Worm (Caenorhabditis elegans) whole organism, L4 larva: Measurements from ENCODE around the gene vrp-1.

Experiments used
- F10B5.3 ChIP-seq: sonication (generic microtip); optimal IDR thresholded peaks from 2 replicates; lab custom pipeline; 2016; ENCODE audit warnings: mild to moderate bottlenecking, missing genetic modification characterization, missing compliant biosample characterization
- F49E8.2 ChIP-seq: sonication (generic microtip); optimal IDR thresholded peaks from 2 replicates; lab custom pipeline; 2016; ENCODE audit warnings: missing compliant biosample characterization, mild to moderate bottlenecking, missing genetic modification characterization, borderline replicate concordance
- Y75B8A.6 ChIP-seq: fragments of 200-800 bp; sonication (Bioruptor generic); IDR thresholded peaks from 2 replicates; pipeline ENCODE4 v1.3.6; 2022; ENCODE audit warnings: missing genetic modification reagents, missing genetic modification characterization, missing compliant biosample characterization
- ZK546.5 ChIP-seq, 2 experiments: sonication (generic microtip); optimal IDR thresholded peaks; 2 replicates each; lab custom pipeline; 2017; ENCODE audit warnings: missing biosample characterization in 2 of 2, missing genetic modification characterization in 2 of 2
- aha-1 ChIP-seq: fragments of 150-350 bp; peaks from one replicate; lab custom pipeline; 2014; ENCODE audit warnings: missing biosample characterization, missing genetic modification characterization
- aly-2 ChIP-seq: sonication (generic microtip); optimal IDR thresholded peaks from 2 replicates; lab custom pipeline; 2018; ENCODE audit warnings: missing biosample characterization, missing genetic modification characterization
- attf-4 ChIP-seq: sonication (generic microtip); optimal IDR thresholded peaks from 3 replicates; lab custom pipeline; 2017; ENCODE audit warnings: missing biosample characterization, missing genetic modification characterization
- ceh-32 ChIP-seq: sonication (generic microtip); optimal IDR thresholded peaks from 2 replicates; lab custom pipeline; 2016; ENCODE audit warnings: mild to moderate bottlenecking, missing genetic modification characterization, missing compliant biosample characterization; ENCODE audit not compliant: poor library complexity
- ceh-62 ChIP-seq: sonication (generic microtip); optimal IDR thresholded peaks from 2 replicates; lab custom pipeline; 2017; ENCODE audit warnings: missing biosample characterization, missing genetic modification characterization
- ces-1 ChIP-seq: fragments of 150-350 bp; sonication (generic microtip); optimal IDR thresholded peaks from 4 replicates; lab custom pipeline; 2014; ENCODE audit warnings: missing biosample characterization, missing genetic modification reagents, missing genetic modification characterization
- daf-16 ChIP-seq, 3 experiments: sonication (generic microtip); optimal IDR thresholded peaks; 2 replicates each; lab custom pipeline; 2016 to 2017; ENCODE audit warnings: missing genetic modification characterization in 3 of 3, missing genetic modification reagents in 3 of 3, mild to moderate bottlenecking in 2 of 3, missing compliant biosample characterization in 2 of 3, missing biosample characterization in 1 of 3, moderate library complexity in 1 of 3
- dmd-6 ChIP-seq: fragments of 200-800 bp; sonication (Bioruptor generic); IDR thresholded peaks from 2 replicates; pipeline ENCODE4 v1.3.6; 2022; ENCODE audit warnings: missing genetic modification reagents, missing genetic modification characterization, missing compliant biosample characterization
- dmd-9 ChIP-seq: fragments of 200-800 bp; sonication (Bioruptor generic); IDR thresholded peaks from 2 replicates; pipeline ENCODE4 v1.3.6; 2022; ENCODE audit warnings: missing genetic modification reagents, missing genetic modification characterization, missing compliant biosample characterization
- dpl-1 ChIP-seq: fragments of 150-350 bp; optimal IDR thresholded peaks from 2 replicates; lab custom pipeline; 2014; ENCODE audit warnings: missing biosample characterization, missing genetic modification reagents, missing genetic modification characterization
- dve-1 ChIP-seq: sonication (generic microtip); optimal IDR thresholded peaks from 2 replicates; lab custom pipeline; 2017; ENCODE audit warnings: antibody characterized with exemption, mild to moderate bottlenecking, missing genetic modification characterization, missing compliant biosample characterization; ENCODE audit not compliant: insufficient read depth
- fos-1 ChIP-seq: fragments of 150-350 bp; optimal IDR thresholded peaks from 2 replicates; lab custom pipeline; 2014; ENCODE audit warnings: missing biosample characterization, missing genetic modification characterization
- hlh-11 ChIP-seq: fragments of 200-800 bp; sonication (Bioruptor generic); optimal IDR thresholded peaks from 2 replicates; lab custom pipeline; 2018; ENCODE audit warnings: mild to moderate bottlenecking, missing genetic modification characterization, missing compliant biosample characterization
- hlh-30 ChIP-seq: sonication (generic microtip); optimal IDR thresholded peaks from 2 replicates; lab custom pipeline; 2017; ENCODE audit warnings: antibody characterized with exemption, mild to moderate bottlenecking, missing genetic modification characterization, missing compliant biosample characterization; ENCODE audit not compliant: insufficient read depth
- lin-13 ChIP-seq: fragments of 150-350 bp; optimal IDR thresholded peaks from 2 replicates; lab custom pipeline; 2014; ENCODE audit warnings: missing biosample characterization, missing genetic modification reagents, missing genetic modification characterization
- lin-38 ChIP-seq: fragments of 200-800 bp; sonication (Bioruptor generic); IDR thresholded peaks from 2 replicates; pipeline ENCODE4 v1.3.6; 2022; ENCODE audit warnings: missing genetic modification reagents, missing genetic modification characterization, missing compliant biosample characterization
- lin-39 ChIP-seq: fragments of 150-350 bp; optimal IDR thresholded peaks from 2 replicates; lab custom pipeline; 2014; ENCODE audit warnings: missing biosample characterization, missing genetic modification reagents, missing genetic modification characterization
- madf-9 ChIP-seq: fragments of 200-800 bp; sonication (Bioruptor generic); conservative IDR thresholded peaks from 2 replicates; pipeline ENCODE4 v1.3.6; 2022; ENCODE audit warnings: missing genetic modification reagents, missing genetic modification characterization, missing compliant biosample characterization
- mdt-29 ChIP-seq: fragments of 200-800 bp; sonication (Bioruptor generic); IDR thresholded peaks from 2 replicates; pipeline ENCODE4 v1.3.6; 2022; ENCODE audit warnings: missing genetic modification reagents, missing genetic modification characterization, missing compliant biosample characterization
- mes-2 ChIP-seq: sonication (generic microtip); optimal IDR thresholded peaks from 2 replicates; lab custom pipeline; 2016; ENCODE audit warnings: missing genotype, mild to moderate bottlenecking, missing genetic modification characterization, missing compliant biosample characterization; ENCODE audit not compliant: poor library complexity, severe bottlenecking
- mxl-2 ChIP-seq: fragments of 200-800 bp; sonication (Bioruptor generic); conservative IDR thresholded peaks from 2 replicates; pipeline ENCODE4 v1.3.6; 2022; ENCODE audit warnings: missing genetic modification reagents, missing genetic modification characterization, missing compliant biosample characterization
- nhr-102 ChIP-seq: sonication (generic microtip); optimal IDR thresholded peaks from 2 replicates; lab custom pipeline; 2016; ENCODE audit warnings: mild to moderate bottlenecking, missing genetic modification characterization, moderate library complexity, missing compliant biosample characterization
- nhr-25 ChIP-seq: sonication (generic microtip); optimal IDR thresholded peaks from 2 replicates; lab custom pipeline; 2017; ENCODE audit warnings: missing genetic modification characterization, mild to moderate bottlenecking, missing compliant biosample characterization, antibody characterized with exemption, moderate library complexity, borderline replicate concordance; ENCODE audit not compliant: insufficient read depth
- nhr-28 ChIP-seq: fragments of 150-350 bp; optimal IDR thresholded peaks from 2 replicates; lab custom pipeline; 2014; ENCODE audit warnings: missing biosample characterization, missing genetic modification characterization
- nhr-76 ChIP-seq: fragments of 150-350 bp; optimal IDR thresholded peaks from 2 replicates; lab custom pipeline; 2014; ENCODE audit warnings: missing biosample characterization, missing genetic modification characterization
- nhr-77 ChIP-seq: fragments of 150-350 bp; optimal IDR thresholded peaks from 2 replicates; lab custom pipeline; 2014; ENCODE audit warnings: missing biosample characterization, missing genetic modification characterization
- pqm-1 ChIP-seq: sonication (generic microtip); optimal IDR thresholded peaks from 2 replicates; lab custom pipeline; 2017; ENCODE audit warnings: missing biosample characterization, missing genetic modification characterization
- skn-1 ChIP-seq: fragments of 150-350 bp; optimal IDR thresholded peaks from 2 replicates; lab custom pipeline; 2014; ENCODE audit warnings: missing biosample characterization, missing genetic modification characterization
- tra-1 ChIP-seq: fragments of 200-800 bp; sonication (Bioruptor generic); IDR thresholded peaks from 2 replicates; pipeline ENCODE4 v1.3.6; 2022; ENCODE audit warnings: missing genetic modification reagents, missing genetic modification characterization, missing compliant biosample characterization
- unc-39 ChIP-seq: sonication (generic microtip); optimal IDR thresholded peaks from 2 replicates; lab custom pipeline; 2017; ENCODE audit warnings: missing biosample characterization, missing genetic modification characterization
- unc-62 ChIP-seq, 3 experiments: fragments of 150-350 bp in 1 of 3; sonication (generic microtip); optimal IDR thresholded peaks in 2 of 3; peaks in 1 of 3; 1 replicate in 1 of 3; 2 replicates in 2 of 3; lab custom pipeline; 2014 to 2017; ENCODE audit warnings: missing biosample characterization in 3 of 3, missing genetic modification characterization in 3 of 3, missing genetic modification reagents in 3 of 3, missing genotype in 1 of 3
- vab-7 ChIP-seq: fragments of 200-800 bp; sonication (Bioruptor generic); IDR thresholded peaks from 2 replicates; pipeline ENCODE4 v1.3.6; 2022; ENCODE audit warnings: missing genetic modification reagents, missing genetic modification characterization, missing compliant biosample characterization
- zag-1 ChIP-seq: fragments of 150-350 bp; optimal IDR thresholded peaks from 2 replicates; lab custom pipeline; 2014; ENCODE audit warnings: missing biosample characterization, missing genetic modification characterization
- zfp-2 ChIP-seq: sonication (generic microtip); optimal IDR thresholded peaks from 2 replicates; lab custom pipeline; 2016; ENCODE audit warnings: mild to moderate bottlenecking, missing genetic modification characterization, missing compliant biosample characterization

The vrp-1 gene

ce11 chrIV:3002807-3003206 lies 9.6 kb upstream of the vrp-1 start:
- TF ChIP-seq zfp-2: no peak
- TF ChIP-seq dve-1: no peak
- TF ChIP-seq nhr-77 (tag; lab: Kevin White, UChicago): no peak
- no peak for TF ChIP-seq F49E8.2 (tag; lab: Kevin White, UChicago)
- no peak for TF ChIP-seq mxl-2 (GFP tag; lab: Robert Waterston, UW)
- no peak for TF ChIP-seq aha-1 (tag; lab: Kevin White, UChicago)
- TF ChIP-seq mes-2 (tag; lab: Kevin White, UChicago): no peak
- no peak for TF ChIP-seq ces-1 (GFP tag; lab: Kevin White, UChicago)
- TF ChIP-seq mdt-29 (GFP tag; lab: Robert Waterston, UW): no peak
- TF ChIP-seq fos-1 (tag; lab: Kevin White, UChicago): no peak
- TF ChIP-seq attf-4: no peak
- no peak for TF ChIP-seq nhr-76 (tag; lab: Kevin White, UChicago)
- no peak for TF ChIP-seq nhr-25
- no peak for TF ChIP-seq F10B5.3 (tag; lab: Kevin White, UChicago)
- TF ChIP-seq aly-2 (tag; lab: Kevin White, UChicago): no peak
- no peak for TF ChIP-seq lin-39 (tag; lab: Kevin White, UChicago)

- TF ChIP-seq ZK546.5 (tag; optimal IDR thresholded peaks at IDR 0.05; lab: Kevin White, UChicago) (no peak), aha-1 (tag; lab: Kevin White, UChicago) (no peak), daf-16 (GFP tag; optimal IDR thresholded peaks at IDR 0.05; lab: Kevin White, UChicago) (no peak), daf-16 (tag; optimal IDR thresholded peaks at IDR 0.05; lab: Kevin White, UChicago) (no peak), vab-7 (GFP tag; lab: Robert Waterston, UW) (no peak), madf-9 (no peak), Y75B8A.6 (GFP tag; lab: Robert Waterston, UW) (no peak), ceh-62 (tag; lab: Kevin White, UChicago) (no peak)
Measured at ce11 chrIV:3008828-3009227, 3.6 kb upstream of the vrp-1 start, which contains the start of gene Y54G2A.73. Y54G2A.73 (minus strand) TSS chrIV:3008892.

- TF ChIP-seq dpl-1 (GFP tag; lab: Kevin White, UChicago) (peak; percentile 6), pqm-1 (tag; lab: Kevin White, UChicago) (no peak), lin-13 (GFP tag; lab: Kevin White, UChicago) (no peak), ceh-62 (tag; lab: Kevin White, UChicago) (no peak), unc-39 (tag; lab: Kevin White, UChicago) (no peak), nhr-77 (tag; lab: Kevin White, UChicago) (no peak), lin-38 (GFP tag; lab: Robert Waterston, UW) (peak; percentile 71)
Measured at ce11 chrIV:3011647-3012046, 740 bp upstream of the vrp-1 start.

- no peak for TF ChIP-seq ceh-32 (tag; lab: Kevin White, UChicago)
- 0 out of 2 replicates have a peak, but pooled peaks have one; percentile 29 for TF ChIP-seq dmd-9 (GFP tag; lab: Robert Waterston, UW)
- no peak for TF ChIP-seq nhr-102 (tag; lab: Kevin White, UChicago)
- no peak for TF ChIP-seq zag-1 (tag; lab: Kevin White, UChicago)
- TF ChIP-seq skn-1 (tag; lab: Kevin White, UChicago): no peak
- peak; percentile 36 for TF ChIP-seq hlh-30 (tag; lab: Kevin White, UChicago)
- TF ChIP-seq nhr-25: no peak
- peak in 1 of 2 experiments; percentile 85 for TF ChIP-seq unc-62 (GFP tag; optimal IDR thresholded peaks at IDR 0.05 in 1 of 2; lab: Kevin White, UChicago)
- TF ChIP-seq unc-62 (tag; optimal IDR thresholded peaks at IDR 0.05; lab: Kevin White, UChicago): no peak
- TF ChIP-seq nhr-28: peak; percentile 26
- no peak for TF ChIP-seq hlh-11 (tag; lab: Kevin White, UChicago)
- peak; percentile 81 for TF ChIP-seq aha-1 (tag; lab: Kevin White, UChicago)
- no peak for TF ChIP-seq lin-39 (tag; lab: Kevin White, UChicago)
- no peak; the same call in 1 of the 2 replicates for TF ChIP-seq dmd-6 (GFP tag; lab: Robert Waterston, UW)
- 0 out of 2 replicates have a peak, but pooled peaks have one; percentile 16 for TF ChIP-seq tra-1 (GFP tag; lab: Robert Waterston, UW)
Measured at ce11 chrIV:3014610-3015009, 2.2 kb downstream of the vrp-1 start.
